Worm (Caenorhabditis elegans): ENCODE data around the gene C27D6.15.

Gene C27D6.15

ce11 chrII:5141945-5142514 lies 29.7 kb upstream of the C27D6.15 start, which contains the start of gene nas-29:
Gene nas-29, minus strand, starts transcription at chrII:5142036.
- TF ChIP-seq mab-5 (tag; optimal IDR thresholded peaks at IDR 0.05) = no peak
- no peak for TF ChIP-seq lin-11 (tag; optimal IDR thresholded peaks at IDR 0.05)
- no peak for TF ChIP-seq blmp-1 (tag; optimal IDR thresholded peaks at IDR 0.05; ENCODE audit: insufficient read depth)
- no peak for TF ChIP-seq dmd-4 (tag; optimal IDR thresholded peaks at IDR 0.05)
- no peak for TF ChIP-seq skn-1 (tag; optimal IDR thresholded peaks at IDR 0.05)
- TF ChIP-seq ceh-82 (tag; optimal IDR thresholded peaks at IDR 0.05) = no peak
- TF ChIP-seq nhr-6 (tag; optimal IDR thresholded peaks at IDR 0.05) = no peak
- no peak for TF ChIP-seq nhr-10 (tag; optimal IDR thresholded peaks at IDR 0.05)
- TF ChIP-seq nhr-77 (tag; optimal IDR thresholded peaks at IDR 0.05) = no peak
- TF ChIP-seq sem-4 (tag; optimal IDR thresholded peaks at IDR 0.05) = no peak
- TF ChIP-seq ZK546.5 (tag; optimal IDR thresholded peaks at IDR 0.05) = no peak
- TF ChIP-seq sma-3 (GFP tag; optimal IDR thresholded peaks at IDR 0.05) = peak; percentile 28
- TF ChIP-seq C34F6.9 (tag; optimal IDR thresholded peaks at IDR 0.05) = no peak
- TF ChIP-seq unc-55 (GFP tag; optimal IDR thresholded peaks at IDR 0.05) = no peak
- TF ChIP-seq lin-39 (tag; optimal IDR thresholded peaks at IDR 0.05) = no peak
- no peak for TF ChIP-seq elt-1 (tag; optimal IDR thresholded peaks at IDR 0.05)
- TF ChIP-seq alr-1 (tag; optimal IDR thresholded peaks at IDR 0.05) = no peak
- peak; percentile 70 for TF ChIP-seq fos-1 (tag; optimal IDR thresholded peaks at IDR 0.05)
- TF ChIP-seq mdl-1 (tag; optimal IDR thresholded peaks at IDR 0.05) = peak in 1 of 2 experiments; percentile 6
- no peak for TF ChIP-seq nhr-12 (tag; optimal IDR thresholded peaks at IDR 0.05)
- TF ChIP-seq crh-2 (tag; optimal IDR thresholded peaks at IDR 0.05) = peak; percentile 55
- no peak for TF ChIP-seq mbf-1 (tag; optimal IDR thresholded peaks at IDR 0.05)
- TF ChIP-seq Y55F3AM.14 (GFP tag; optimal IDR thresholded peaks at IDR 0.05) = no peak
- peak; percentile 28 for TF ChIP-seq F13H6.1 (tag; optimal IDR thresholded peaks at IDR 0.05)
- no peak for TF ChIP-seq nhr-11 (tag; optimal IDR thresholded peaks at IDR 0.05)
- TF ChIP-seq ztf-4 (tag; optimal IDR thresholded peaks at IDR 0.05) = no peak
- no peak for TF ChIP-seq peb-1 (tag; optimal IDR thresholded peaks at IDR 0.05)
- no peak for TF ChIP-seq ztf-11 (tag; optimal IDR thresholded peaks at IDR 0.05)
- TF ChIP-seq elt-3 (tag; optimal IDR thresholded peaks at IDR 0.05) = no peak
- no peak for TF ChIP-seq unc-39 (tag; optimal IDR thresholded peaks at IDR 0.05)
- no peak for TF ChIP-seq zag-1 (tag; optimal IDR thresholded peaks at IDR 0.05)
- no peak for TF ChIP-seq ama-1 (optimal IDR thresholded peaks at IDR 0.05)
- TF ChIP-seq sma-9 (GFP tag; optimal IDR thresholded peaks at IDR 0.05) = peak; percentile 50
- TF ChIP-seq sma-9 (tag; optimal IDR thresholded peaks at IDR 0.05) = no peak
- no peak for TF ChIP-seq snpc-4 (tag; optimal IDR thresholded peaks at IDR 0.05)
- TF ChIP-seq unc-62 (GFP tag; optimal IDR thresholded peaks at IDR 0.05) = no peak
- no peak for TF ChIP-seq R02D3.7 (tag; optimal IDR thresholded peaks at IDR 0.05)
- no peak for TF ChIP-seq lsy-2 (tag; optimal IDR thresholded peaks at IDR 0.05)
- no peak for TF ChIP-seq aly-2 (tag; optimal IDR thresholded peaks at IDR 0.05)
- no peak for TF ChIP-seq nhr-129 (tag; optimal IDR thresholded peaks at IDR 0.05)
- no peak for TF ChIP-seq egl-27 (tag; optimal IDR thresholded peaks at IDR 0.05)
- TF ChIP-seq lin-13 (GFP tag; optimal IDR thresholded peaks at IDR 0.05) = no peak
- peak; percentile 29 for TF ChIP-seq gmeb-1 (tag; optimal IDR thresholded peaks at IDR 0.05)
- no peak for TF ChIP-seq ztf-1 (GFP tag; conservative IDR thresholded peaks at IDR 0.05)
- peak; percentile 37 for TF ChIP-seq nhr-21 (tag; optimal IDR thresholded peaks at IDR 0.05)
- TF ChIP-seq nhr-23 (tag; optimal IDR thresholded peaks at IDR 0.05) = no peak
- no peak for TF ChIP-seq nhr-237 (tag; optimal IDR thresholded peaks at IDR 0.05)

DNA sequence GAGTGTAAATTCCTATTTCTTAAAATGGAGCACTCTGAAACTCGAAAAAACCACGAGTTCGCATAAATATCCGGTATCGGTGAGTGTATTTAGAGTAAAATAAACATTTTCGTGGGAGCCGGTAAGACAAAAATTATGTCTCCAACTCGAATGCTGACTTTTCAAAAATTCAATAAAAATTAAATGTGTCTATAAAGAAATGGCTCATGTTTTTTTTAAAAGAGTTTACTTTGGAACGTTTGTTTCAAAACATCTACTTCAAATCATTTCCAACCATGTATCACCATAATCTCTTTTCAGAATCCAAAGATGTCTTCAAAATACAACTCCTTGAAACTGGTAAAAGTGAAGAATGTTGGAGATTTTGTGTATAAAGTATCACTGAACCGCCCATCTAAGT lies 29.1 kb upstream of the C27D6.15 start, which contains the start of gene F58A6.1:
F58A6.1 (plus strand) TSS at position 301 of the 400 bp plus-strand sequence.
- no peak for TF ChIP-seq elt-1 (tag; optimal IDR thresholded peaks at IDR 0.05)
